Fruit fly (Drosophila melanogaster) whole organism, embryonic: ENCODE data around the gene Uvrag.

Experiments
- CG10366 ChIP-seq: fragments of 200-800 bp; sonication (Bioruptor generic); IDR thresholded peaks from 2 replicates; pipeline ENCODE4 v1.3.6; 2022; ENCODE audit warnings: missing biosample characterization, missing genetic modification characterization
- CG34422 ChIP-seq: fragments of 200-800 bp; sonication (Bioruptor generic); IDR thresholded peaks from 3 replicates; pipeline ENCODE4 v1.3.6; 2022; ENCODE audit warnings: missing biosample characterization, missing genetic modification characterization
- CG5180 ChIP-seq: fragments of 200-800 bp; sonication (Bioruptor generic); optimal IDR thresholded peaks from 3 replicates; lab custom pipeline; 2017; ENCODE audit warnings: missing biosample characterization, missing genetic modification characterization, mild to moderate bottlenecking, moderate library complexity, missing genetic modification reagents
- CG7357 ChIP-seq: fragments of 200-800 bp; sonication (Bioruptor generic); IDR thresholded peaks from 3 replicates; pipeline ENCODE4 v1.3.6; 2022; ENCODE audit warnings: missing biosample characterization, missing genetic modification characterization
- CG9727 ChIP-seq: fragments of 200-800 bp; sonication (Bioruptor generic); optimal IDR thresholded peaks from 3 replicates; lab custom pipeline; 2017; ENCODE audit warnings: missing biosample characterization, mild to moderate bottlenecking, missing genetic modification characterization
- Kr ChIP-seq: fragments of 200-800 bp; sonication (Bioruptor generic); optimal IDR thresholded peaks from 2 replicates; lab custom pipeline; 2017; ENCODE audit warnings: missing biosample characterization, mild to moderate bottlenecking, missing genetic modification characterization
- Nf-YA ChIP-seq: fragments of 200-800 bp; sonication (Bioruptor generic); IDR thresholded peaks from 2 replicates; pipeline ENCODE4 v1.3.6; 2022; ENCODE audit warnings: missing biosample characterization, missing genetic modification characterization
- Sry-β ChIP-seq: fragments of 200-800 bp; sonication (Bioruptor generic); optimal IDR thresholded peaks from 2 replicates; lab custom pipeline; 2018; ENCODE audit warnings: missing biosample characterization, mild to moderate bottlenecking, missing genetic modification characterization, moderate library complexity
- slou ChIP-seq: fragments of 200-800 bp; sonication (Bioruptor generic); optimal IDR thresholded peaks from 3 replicates; lab custom pipeline; 2016; ENCODE audit warnings: missing biosample characterization, missing genetic modification characterization

DNA sequence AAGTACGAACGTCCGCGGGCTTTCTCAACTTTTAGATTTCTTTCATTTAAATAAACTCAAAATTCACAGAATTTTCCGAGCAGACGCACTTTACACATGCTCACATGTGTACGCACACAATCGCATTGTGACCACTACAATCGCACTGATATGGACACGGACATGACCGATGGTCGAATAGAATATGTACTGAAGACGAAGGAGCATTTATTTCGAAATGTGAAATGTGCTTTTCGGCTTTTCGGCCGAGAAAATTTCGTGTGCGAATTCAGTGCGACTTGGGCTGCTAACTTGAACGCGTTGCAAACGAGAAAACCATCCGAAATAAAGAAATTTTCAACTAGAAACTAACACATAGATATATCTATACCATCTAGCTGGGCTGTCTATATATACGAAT, 25.8 kb upstream of the Uvrag start, which contains the start of gene CG44085:
- TF ChIP-seq CG9727 (GFP tag; lab: Kevin White, UChicago) (no peak), Kr (GFP tag; lab: Kevin White, UChicago) (no peak), CG5180 (GFP tag; lab: Kevin White, UChicago) (no peak), Nf-YA (GFP tag; lab: Robert Waterston, UW) (no peak), CG34422 (no peak), CG7357 (GFP tag; lab: Robert Waterston, UW) (no peak), CG10366 (no peak), Sry-β (GFP tag; lab: Kevin White, UChicago) (no peak), slou (GFP tag; lab: Kevin White, UChicago) (no peak)
